Worm (Caenorhabditis elegans) whole organism, mixed stage, embryonic: Measurements from ENCODE around the gene Y57G11C.3.

Experiments
- ceh-39 ChIP-seq: fragments of 150-350 bp; optimal IDR thresholded peaks from 2 replicates; lab custom pipeline; 2014; ENCODE audit warnings: missing biosample characterization, missing genetic modification characterization
- ceh-43 ChIP-seq: fragments of 200-800 bp; sonication (Bioruptor generic); optimal IDR thresholded peaks from 2 replicates; lab custom pipeline; 2018; ENCODE audit warnings: mild to moderate bottlenecking, missing genetic modification characterization, moderate library complexity, missing compliant biosample characterization
- ceh-83 ChIP-seq: fragments of 200-800 bp; sonication (Bioruptor generic); optimal IDR thresholded peaks from 2 replicates; lab custom pipeline; 2018; ENCODE audit warnings: mild to moderate bottlenecking, missing genetic modification characterization, missing compliant biosample characterization
- cnd-1 ChIP-seq: fragments of 200-800 bp; sonication (Bioruptor generic); optimal IDR thresholded peaks from 2 replicates; lab custom pipeline; 2018; ENCODE audit warnings: mild to moderate bottlenecking, missing genetic modification characterization, missing compliant biosample characterization
- drap-1 ChIP-seq: fragments of 200-800 bp; sonication (Bioruptor generic); optimal IDR thresholded peaks from 3 replicates; lab custom pipeline; 2018; ENCODE audit warnings: mild to moderate bottlenecking, missing genetic modification characterization, missing compliant biosample characterization
- elt-1 ChIP-seq: sonication (generic microtip); optimal IDR thresholded peaks from 2 replicates; lab custom pipeline; 2017; ENCODE audit warnings: missing genetic modification characterization, mild to moderate bottlenecking, missing compliant biosample characterization, antibody characterized with exemption, moderate library complexity, borderline replicate concordance; ENCODE audit not compliant: insufficient read depth
- elt-3 ChIP-seq: fragments of 150-350 bp; optimal IDR thresholded peaks from 2 replicates; lab custom pipeline; 2014; ENCODE audit warnings: missing biosample characterization, missing genetic modification characterization
- mep-1 ChIP-seq: fragments of 150-350 bp; optimal IDR thresholded peaks from 2 replicates; lab custom pipeline; 2017; ENCODE audit warnings: missing biosample characterization, missing genetic modification reagents, missing genetic modification characterization, inconsistent platforms
- nhr-12 ChIP-seq: fragments of 150-350 bp; optimal IDR thresholded peaks from 2 replicates; lab custom pipeline; 2014; ENCODE audit warnings: missing biosample characterization, missing genetic modification characterization
- nhr-237 ChIP-seq: fragments of 150-350 bp; optimal IDR thresholded peaks from 2 replicates; lab custom pipeline; 2014; ENCODE audit warnings: missing biosample characterization, missing genetic modification characterization
- sem-2 ChIP-seq: fragments of 200-800 bp; sonication (Bioruptor generic); optimal IDR thresholded peaks from 2 replicates; lab custom pipeline; 2018; ENCODE audit warnings: mild to moderate bottlenecking, missing genetic modification characterization, missing compliant biosample characterization
- snpc-4 ChIP-seq: fragments of 150-350 bp; optimal IDR thresholded peaks from 2 replicates; lab custom pipeline; 2014; ENCODE audit warnings: missing biosample characterization, missing genetic modification characterization
- unc-120 ChIP-seq: sonication (generic microtip); optimal IDR thresholded peaks from 2 replicates; lab custom pipeline; 2017; ENCODE audit warnings: missing genetic modification characterization, missing compliant biosample characterization; ENCODE audit not compliant: poor library complexity, severe bottlenecking
- ztf-11 ChIP-seq: fragments of 150-350 bp; optimal IDR thresholded peaks from 2 replicates; lab custom pipeline; 2014; ENCODE audit warnings: missing biosample characterization, missing genetic modification characterization

ce11 chrIV:14802316-14802715, 34.3 kb downstream of the Y57G11C.3 start, which contains the start of gene Y57G11C.1142:
- TF ChIP-seq ztf-11 (tag; lab: Kevin White, UChicago) = no peak
- no peak for TF ChIP-seq ceh-39 (tag; lab: Kevin White, UChicago)
- TF ChIP-seq ceh-83 (GFP tag; lab: Kevin White, UChicago) = no peak
- TF ChIP-seq snpc-4 = no peak
- TF ChIP-seq sem-2 (GFP tag; lab: Kevin White, UChicago) = no peak
- no peak for TF ChIP-seq nhr-12 (tag; lab: Kevin White, UChicago)
- no peak for TF ChIP-seq elt-3 (tag; lab: Kevin White, UChicago)
- no peak for TF ChIP-seq elt-1 (tag; lab: Kevin White, UChicago)
- TF ChIP-seq drap-1 (GFP tag; lab: Kevin White, UChicago) = no peak
- TF ChIP-seq mep-1 (tag; lab: Kevin White, UChicago) = no peak
- no peak for TF ChIP-seq nhr-237 (tag; lab: Kevin White, UChicago)
- TF ChIP-seq unc-120 = no peak
- no peak for TF ChIP-seq cnd-1 (tag; lab: Kevin White, UChicago)
- no peak for TF ChIP-seq ceh-43 (GFP tag; lab: Kevin White, UChicago)
